Worm (Caenorhabditis elegans) whole organism, L1 larva: ENCODE results near the gene nspc-20.

Experiments used
- aly-2 ChIP-seq: fragments of 150-350 bp; optimal IDR thresholded peaks from 2 replicates; lab custom pipeline; 2014; ENCODE audit warnings: missing biosample characterization, missing genetic modification characterization
- ceh-82 ChIP-seq, 3 experiments: fragments of 150-350 bp in 1 of 3; sonication (generic microtip) in 2 of 3; optimal IDR thresholded peaks; 2 replicates each; lab custom pipeline; 2014 to 2017; ENCODE audit warnings: missing biosample characterization in 3 of 3, missing genetic modification characterization in 3 of 3
- ceh-88 ChIP-seq: fragments of 200-800 bp; sonication (Bioruptor generic); IDR thresholded peaks from 2 replicates; pipeline ENCODE4 v1.3.6; 2022; ENCODE audit warnings: missing genetic modification characterization, missing compliant biosample characterization
- egl-13 ChIP-seq: sonication (generic microtip); optimal IDR thresholded peaks from 2 replicates; lab custom pipeline; 2016; ENCODE audit warnings: missing genotype, missing genetic modification reagents, missing genetic modification characterization, missing compliant biosample characterization
- nhr-28 ChIP-seq: fragments of 150-350 bp; optimal IDR thresholded peaks from 2 replicates; lab custom pipeline; 2014; ENCODE audit warnings: missing biosample characterization, missing genetic modification characterization
- nhr-76 ChIP-seq: sonication (generic microtip); optimal IDR thresholded peaks from 2 replicates; lab custom pipeline; 2017; ENCODE audit warnings: missing biosample characterization, missing genetic modification characterization
- nhr-77 ChIP-seq: fragments of 150-350 bp; optimal IDR thresholded peaks from 2 replicates; lab custom pipeline; 2014; ENCODE audit warnings: missing biosample characterization, missing genetic modification characterization
- pax-3 ChIP-seq: fragments of 200-800 bp; sonication (Bioruptor generic); optimal IDR thresholded peaks from 2 replicates; lab custom pipeline; 2018; ENCODE audit warnings: mild to moderate bottlenecking, missing genetic modification characterization, moderate library complexity, missing compliant biosample characterization
- unc-130 ChIP-seq: fragments of 150-350 bp; optimal IDR thresholded peaks from 2 replicates; lab custom pipeline; 2017; ENCODE audit warnings: missing biosample characterization, missing genetic modification characterization, inconsistent platforms
- unc-62 ChIP-seq: fragments of 150-350 bp; optimal IDR thresholded peaks from 2 replicates; lab custom pipeline; 2014; ENCODE audit warnings: missing biosample characterization, missing genetic modification reagents, missing genetic modification characterization

ce11 chrX:14487333-14487732 lies 42.7 kb downstream of the nspc-20 start:
- TF ChIP-seq ceh-82 (tag; optimal IDR thresholded peaks at IDR 0.05; lab: Kevin White, UChicago), result no peak
- no peak for TF ChIP-seq ceh-88
- TF ChIP-seq aly-2 (tag; lab: Kevin White, UChicago), result no peak
- TF ChIP-seq egl-13 (tag; lab: Kevin White, UChicago), result no peak
- no peak for TF ChIP-seq unc-62 (GFP tag; lab: Kevin White, UChicago)
- no peak for TF ChIP-seq pax-3
- no peak for TF ChIP-seq nhr-76 (tag; lab: Kevin White, UChicago)
- TF ChIP-seq unc-130 (tag; lab: Kevin White, UChicago), result no peak
- TF ChIP-seq nhr-28, result no peak
- no peak for TF ChIP-seq nhr-77 (tag; lab: Kevin White, UChicago)
